Worm (Caenorhabditis elegans) whole organism, young adult: ENCODE data around the gene btb-2.
A peak's percentile ranks its signal among the peaks of the same experiment; 100 is the strongest.

Source experiments
- B0336.3 ChIP-seq: fragments of 200-800 bp; sonication (Bioruptor generic); IDR thresholded peaks from 2 replicates; pipeline ENCODE4 v1.3.6; 2022; ENCODE audit warnings: missing genetic modification characterization, missing compliant biosample characterization
- D2030.7 ChIP-seq: fragments of 200-800 bp; sonication (Bioruptor generic); IDR thresholded peaks from 2 replicates; pipeline ENCODE4 v1.3.6; 2022; ENCODE audit warnings: missing genetic modification reagents, missing genetic modification characterization, missing compliant biosample characterization
- F23B12.7 ChIP-seq: sonication (generic microtip); optimal IDR thresholded peaks from 2 replicates; lab custom pipeline; 2017; ENCODE audit warnings: missing genetic modification characterization, mild to moderate bottlenecking, missing compliant biosample characterization, antibody characterized with exemption, moderate library complexity; ENCODE audit not compliant: insufficient read depth
- F37B4.10 ChIP-seq: fragments of 200-800 bp; sonication (Bioruptor generic); IDR thresholded peaks from 2 replicates; pipeline ENCODE4 v1.3.6; 2022; ENCODE audit warnings: missing genetic modification characterization, missing compliant biosample characterization
- F39B2.1 ChIP-seq: fragments of 200-800 bp; sonication (Bioruptor generic); IDR thresholded peaks from 2 replicates; pipeline ENCODE4 v1.3.6; 2022; ENCODE audit warnings: missing genetic modification reagents, missing genetic modification characterization, missing compliant biosample characterization
- F52B5.7 ChIP-seq: sonication (generic microtip); optimal IDR thresholded peaks from 2 replicates; lab custom pipeline; 2016; ENCODE audit warnings: mild to moderate bottlenecking, missing genetic modification characterization, missing compliant biosample characterization
- F55B11.4 ChIP-seq: sonication (generic microtip); optimal IDR thresholded peaks from 2 replicates; lab custom pipeline; 2016; ENCODE audit warnings: missing compliant biosample characterization, missing genetic modification characterization, borderline replicate concordance; ENCODE audit not compliant: insufficient read depth
- F57C9.4 ChIP-seq: sonication (generic microtip); optimal IDR thresholded peaks from 2 replicates; lab custom pipeline; 2017; ENCODE audit warnings: mild to moderate bottlenecking, missing genetic modification characterization, missing compliant biosample characterization
- K11D2.4 ChIP-seq: fragments of 200-800 bp; sonication (Bioruptor generic); IDR thresholded peaks from 2 replicates; pipeline ENCODE4 v1.3.6; 2022; ENCODE audit warnings: missing genetic modification reagents, missing genetic modification characterization, missing compliant biosample characterization
- Y56A3A.18 ChIP-seq: fragments of 200-800 bp; sonication (Bioruptor generic); IDR thresholded peaks from 2 replicates; pipeline ENCODE4 v1.3.6; 2022; ENCODE audit warnings: missing genetic modification reagents, missing genetic modification characterization, missing compliant biosample characterization
- Y67H2A.10 ChIP-seq: fragments of 200-800 bp; sonication (Bioruptor generic); conservative IDR thresholded peaks from 2 replicates; pipeline ENCODE4 v1.3.6; 2022; ENCODE audit warnings: missing genetic modification reagents, missing genetic modification characterization, missing compliant biosample characterization
- Y95B8A.8 ChIP-seq: fragments of 200-800 bp; sonication (Bioruptor generic); IDR thresholded peaks from 2 replicates; pipeline ENCODE4 v1.3.6; 2022; ENCODE audit warnings: missing genetic modification reagents, missing genetic modification characterization, missing compliant biosample characterization
- akir-1 ChIP-seq: fragments of 200-800 bp; sonication (Bioruptor generic); optimal IDR thresholded peaks from 2 replicates; lab custom pipeline; 2018; ENCODE audit warnings: mild to moderate bottlenecking, missing genetic modification characterization, moderate library complexity, missing compliant biosample characterization
- ceh-27 ChIP-seq: fragments of 200-800 bp; sonication (Bioruptor generic); optimal IDR thresholded peaks from 2 replicates; lab custom pipeline; 2018; ENCODE audit warnings: mild to moderate bottlenecking, missing genetic modification characterization, moderate library complexity, missing compliant biosample characterization
- ceh-40 ChIP-seq: fragments of 200-800 bp; sonication (Bioruptor generic); IDR thresholded peaks from 2 replicates; pipeline ENCODE4 v1.3.6; 2022; ENCODE audit warnings: missing genetic modification characterization, missing compliant biosample characterization
- ceh-91 ChIP-seq: fragments of 200-800 bp; sonication (Bioruptor generic); IDR thresholded peaks from 2 replicates; pipeline ENCODE4 v1.3.6; 2022; ENCODE audit warnings: missing genetic modification reagents, missing genetic modification characterization, missing compliant biosample characterization
- efl-1 ChIP-seq: fragments of 150-350 bp; optimal IDR thresholded peaks from 2 replicates; lab custom pipeline; 2014; ENCODE audit warnings: missing biosample characterization, missing genetic modification reagents, missing genetic modification characterization
- ets-4 ChIP-seq: fragments of 200-800 bp; sonication (Bioruptor generic); optimal IDR thresholded peaks from 2 replicates; lab custom pipeline; 2018; ENCODE audit warnings: mild to moderate bottlenecking, missing genetic modification characterization, missing compliant biosample characterization
- him-1 ChIP-seq: sonication (generic microtip); optimal IDR thresholded peaks from 2 replicates; lab custom pipeline; 2016; ENCODE audit warnings: missing genotype, missing genetic modification reagents, missing genetic modification characterization, missing compliant biosample characterization
- hlh-12 ChIP-seq: sonication (generic microtip); optimal IDR thresholded peaks from 2 replicates; lab custom pipeline; 2016; ENCODE audit warnings: missing genetic modification characterization, missing compliant biosample characterization
- hmg-1.2 ChIP-seq: fragments of 200-800 bp; sonication (Bioruptor generic); IDR thresholded peaks from 2 replicates; pipeline ENCODE4 v1.3.6; 2022; ENCODE audit warnings: missing genetic modification reagents, missing genetic modification characterization, missing compliant biosample characterization
- hmg-20 ChIP-seq: fragments of 200-800 bp; sonication (Bioruptor generic); IDR thresholded peaks from 2 replicates; pipeline ENCODE4 v1.3.6; 2022; ENCODE audit warnings: missing genetic modification reagents, missing genetic modification characterization, missing compliant biosample characterization
- let-607 ChIP-seq, 2 experiments: fragments of 200-800 bp in 1 of 2; sonication (Bioruptor generic) in 1 of 2; sonication (generic microtip) in 1 of 2; optimal IDR thresholded peaks; 2 replicates each; lab custom pipeline; 2016 to 2018; ENCODE audit warnings: mild to moderate bottlenecking in 2 of 2, missing compliant biosample characterization in 2 of 2, missing genetic modification characterization in 2 of 2, moderate library complexity in 2 of 2, missing genotype in 1 of 2
- lin-54 ChIP-seq: fragments of 200-800 bp; sonication (Bioruptor generic); optimal IDR thresholded peaks from 2 replicates; lab custom pipeline; 2018; ENCODE audit warnings: mild to moderate bottlenecking, missing genetic modification characterization, missing compliant biosample characterization
- lsl-1 ChIP-seq: fragments of 200-800 bp; sonication (Bioruptor generic); optimal IDR thresholded peaks from 2 replicates; lab custom pipeline; 2018; ENCODE audit warnings: mild to moderate bottlenecking, missing genetic modification characterization, moderate library complexity, missing compliant biosample characterization
- madf-6 ChIP-seq: fragments of 200-800 bp; sonication (Bioruptor generic); IDR thresholded peaks from 2 replicates; pipeline ENCODE4 v1.3.6; 2022; ENCODE audit warnings: missing genetic modification reagents, missing genetic modification characterization, missing compliant biosample characterization
- mcd-1 ChIP-seq: fragments of 200-800 bp; sonication (Bioruptor generic); IDR thresholded peaks from 2 replicates; pipeline ENCODE4 v1.3.6; 2022; ENCODE audit warnings: missing genetic modification reagents, missing genetic modification characterization, missing compliant biosample characterization
- mel-28 ChIP-seq: sonication (generic microtip); optimal IDR thresholded peaks from 2 replicates; lab custom pipeline; 2016; ENCODE audit warnings: borderline replicate concordance, mild to moderate bottlenecking, missing genetic modification characterization, missing compliant biosample characterization
- nfya-1 ChIP-seq: sonication (generic microtip); optimal IDR thresholded peaks from 2 replicates; lab custom pipeline; 2017; ENCODE audit warnings: antibody characterized with exemption, missing compliant biosample characterization, missing genetic modification characterization, borderline replicate concordance; ENCODE audit not compliant: insufficient read depth
- nhr-179 ChIP-seq: sonication (generic microtip); optimal IDR thresholded peaks from 2 replicates; lab custom pipeline; 2016; ENCODE audit warnings: mild to moderate bottlenecking, missing genetic modification characterization, missing compliant biosample characterization
- nhr-90 ChIP-seq: sonication (generic microtip); optimal IDR thresholded peaks from 2 replicates; lab custom pipeline; 2016; ENCODE audit warnings: missing genotype, mild to moderate bottlenecking, missing genetic modification characterization, missing compliant biosample characterization
- rpc-1 ChIP-seq, 2 experiments: fragments of 150-350 bp in 1 of 2; sonication (generic microtip) in 1 of 2; optimal IDR thresholded peaks; 2 replicates each; lab custom pipeline; 2014 to 2018; ENCODE audit warnings: missing biosample characterization in 1 of 2, missing genetic modification characterization in 1 of 2, missing genetic modification reagents in 1 of 2, missing genotype in 1 of 2
- snpc-4 ChIP-seq, 5 experiments: fragments of 150-350 bp in 1 of 5; sonication (generic microtip) in 4 of 5; optimal IDR thresholded peaks; 2 replicates each; lab custom pipeline; 2014 to 2018; ENCODE audit warnings: missing genetic modification characterization in 5 of 5, missing biosample characterization in 3 of 5, antibody characterized with exemption in 2 of 5, mild to moderate bottlenecking in 2 of 5, missing compliant biosample characterization in 2 of 5, missing genotype in 2 of 5, moderate library complexity in 2 of 5, missing genetic modification reagents in 1 of 5
- somi-1 ChIP-seq: fragments of 200-800 bp; sonication (Bioruptor generic); optimal IDR thresholded peaks from 2 replicates; lab custom pipeline; 2018; ENCODE audit warnings: mild to moderate bottlenecking, missing genetic modification characterization, missing compliant biosample characterization
- tlf-1 ChIP-seq: fragments of 200-800 bp; sonication (Bioruptor generic); optimal IDR thresholded peaks from 2 replicates; lab custom pipeline; 2018; ENCODE audit warnings: mild to moderate bottlenecking, missing genetic modification characterization, missing compliant biosample characterization
- unc-130 ChIP-seq: sonication (generic microtip); optimal IDR thresholded peaks from 2 replicates; lab custom pipeline; 2016; ENCODE audit warnings: missing genetic modification reagents, missing genetic modification characterization, missing compliant biosample characterization

btb-2 gene

DNA sequence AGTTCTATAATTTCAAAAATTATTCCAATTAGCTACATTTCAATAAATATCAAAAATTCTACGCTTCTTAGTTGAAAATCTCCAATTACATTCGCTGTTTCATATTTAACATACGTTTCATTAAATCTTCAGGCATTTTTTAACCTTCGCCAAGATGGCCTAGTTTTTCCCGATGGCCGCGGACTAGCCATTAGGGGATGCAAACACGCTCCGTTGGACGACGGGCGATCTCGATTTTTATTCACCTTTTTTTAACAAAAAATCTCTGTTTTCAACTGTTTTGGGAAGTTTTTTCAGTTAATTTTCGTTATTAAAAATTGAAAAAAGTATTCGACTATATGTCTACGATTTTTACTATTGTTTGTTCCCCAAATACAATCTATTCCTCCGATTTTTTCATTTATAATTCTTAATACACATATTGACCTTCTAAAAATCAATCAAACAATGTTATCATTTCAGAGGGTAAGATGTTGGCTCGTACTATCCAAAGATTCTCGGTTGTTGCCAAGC, 18.5 kb upstream of the btb-2 start, which contains the start of gene F58F12.1 (continued):
- peak; percentile 92 for TF ChIP-seq mcd-1
- no peak for TF ChIP-seq K11D2.4 (GFP tag; lab: Robert Waterston, UW)
- peak; percentile 43 for TF ChIP-seq ceh-91 (GFP tag; lab: Robert Waterston, UW)
- peak; percentile 38; the same call in 1 of the 2 replicates for TF ChIP-seq hmg-1.2 (GFP tag; lab: Robert Waterston, UW)
- TF ChIP-seq madf-6 (GFP tag; lab: Robert Waterston, UW), result peak; percentile 46; the same call in 1 of the 2 replicates
- 0 out of 2 replicates have a peak, but pooled peaks have one; percentile 25 for TF ChIP-seq Y67H2A.10 (GFP tag; lab: Robert Waterston, UW)
- TF ChIP-seq him-1 (tag; lab: Kevin White, UChicago), result no peak
- TF ChIP-seq Y56A3A.18 (GFP tag; lab: Robert Waterston, UW), result no peak
- TF ChIP-seq B0336.3 (GFP tag; lab: Robert Waterston, UW), result no peak
- peak; percentile 93 for TF ChIP-seq F23B12.7 (tag; lab: Kevin White, UChicago)
- no peak for TF ChIP-seq F52B5.7 (tag; lab: Kevin White, UChicago)
- peak; percentile 45 for TF ChIP-seq lin-54 (GFP tag; lab: Kevin White, UChicago)
- no peak for TF ChIP-seq akir-1 (GFP tag; lab: Kevin White, UChicago)
- TF ChIP-seq unc-130 (GFP tag; lab: Kevin White, UChicago), result peak; percentile 81
- TF ChIP-seq snpc-4 (GFP tag; optimal IDR thresholded peaks at IDR 0.05; lab: Kevin White, UChicago), result peak; percentile 27
- peak in 2 of 4 experiments; percentile 24 to 57 for TF ChIP-seq snpc-4 (tag; optimal IDR thresholded peaks at IDR 0.05; lab: Kevin White, UChicago)
- TF ChIP-seq ceh-27, result peak; percentile 53
- peak; percentile 13 for TF ChIP-seq efl-1 (GFP tag; lab: Kevin White, UChicago)
- TF ChIP-seq ets-4 (GFP tag; lab: Kevin White, UChicago), result no peak
- peak; percentile 5 for TF ChIP-seq tlf-1 (GFP tag; lab: Kevin White, UChicago)
- peak; percentile 53 for TF ChIP-seq lsl-1 (GFP tag; lab: Kevin White, UChicago)
- TF ChIP-seq F39B2.1 (GFP tag; lab: Robert Waterston, UW), result no peak
- TF ChIP-seq, all 124 proteins: peak for 23

- TF ChIP-seq rpc-1 (optimal IDR thresholded peaks at IDR 0.05; lab: Kevin White, UChicago), result no peak
- TF ChIP-seq rpc-1 (tag; optimal IDR thresholded peaks at IDR 0.05; lab: Kevin White, UChicago), result no peak
- no peak for TF ChIP-seq F57C9.4 (tag; lab: Kevin White, UChicago)
- no peak for TF ChIP-seq F55B11.4 (tag; lab: Kevin White, UChicago)
- no peak for TF ChIP-seq nhr-90 (tag; lab: Kevin White, UChicago)
- TF ChIP-seq F37B4.10 (GFP tag; lab: Robert Waterston, UW), result no peak
- no peak for TF ChIP-seq hlh-12
- TF ChIP-seq ceh-40 (GFP tag; lab: Robert Waterston, UW), result no peak
- no peak for TF ChIP-seq hmg-20 (GFP tag; lab: Robert Waterston, UW)
- TF ChIP-seq let-607 (tag; optimal IDR thresholded peaks at IDR 0.05; lab: Kevin White, UChicago), result no peak
- TF ChIP-seq somi-1 (GFP tag; lab: Kevin White, UChicago), result no peak
- TF ChIP-seq D2030.7 (GFP tag; lab: Robert Waterston, UW), result no peak
- no peak for TF ChIP-seq nfya-1 (tag; lab: Kevin White, UChicago)
- no peak for TF ChIP-seq tlf-1 (GFP tag; lab: Kevin White, UChicago)
- TF ChIP-seq nhr-179, result no peak
- TF ChIP-seq Y95B8A.8 (GFP tag; lab: Robert Waterston, UW), result no peak
- TF ChIP-seq F52B5.7 (tag; lab: Kevin White, UChicago), result no peak
- TF ChIP-seq mel-28, result no peak
- TF ChIP-seq Y56A3A.18 (GFP tag; lab: Robert Waterston, UW), result no peak
Observed at ce11 chrII:6386467-6386866, 15.3 kb upstream of the btb-2 start, which contains the start of gene F58F12.4. Gene F58F12.4, plus strand, starts transcription at chrII:6386767.
